Worm (Caenorhabditis elegans) whole organism, mixed stage, embryonic: Measurements from ENCODE around the gene sri-1.
"Not testable (repeated sequence)": the region's sequence is repeated elsewhere in the genome, so short reads cannot be mapped to it uniquely, and the experiment has no call there.

ENCODE experiments used
- M03D4.4 ChIP-seq: sonication (generic microtip); optimal IDR thresholded peaks from 2 replicates; lab custom pipeline; 2017; ENCODE audit warnings: mild to moderate bottlenecking, missing genetic modification characterization, missing compliant biosample characterization
- bed-3 ChIP-seq: fragments of 200-800 bp; sonication (Bioruptor generic); optimal IDR thresholded peaks from 3 replicates; lab custom pipeline; 2018; ENCODE audit warnings: mild to moderate bottlenecking, missing genetic modification characterization, moderate library complexity, missing compliant biosample characterization
- blmp-1 ChIP-seq: fragments of 150-350 bp; optimal IDR thresholded peaks from 2 replicates; lab custom pipeline; 2014; ENCODE audit warnings: missing biosample characterization, missing genetic modification characterization
- ceh-39 ChIP-seq: fragments of 150-350 bp; optimal IDR thresholded peaks from 2 replicates; lab custom pipeline; 2014; ENCODE audit warnings: missing biosample characterization, missing genetic modification characterization
- ceh-83 ChIP-seq: fragments of 200-800 bp; sonication (Bioruptor generic); optimal IDR thresholded peaks from 2 replicates; lab custom pipeline; 2018; ENCODE audit warnings: mild to moderate bottlenecking, missing genetic modification characterization, missing compliant biosample characterization
- ces-1 ChIP-seq: fragments of 150-350 bp; optimal IDR thresholded peaks from 2 replicates; lab custom pipeline; 2014; ENCODE audit warnings: missing biosample characterization, missing genetic modification reagents, missing genetic modification characterization
- cnd-1 ChIP-seq: fragments of 200-800 bp; sonication (Bioruptor generic); optimal IDR thresholded peaks from 2 replicates; lab custom pipeline; 2018; ENCODE audit warnings: mild to moderate bottlenecking, missing genetic modification characterization, missing compliant biosample characterization
- drap-1 ChIP-seq: fragments of 200-800 bp; sonication (Bioruptor generic); optimal IDR thresholded peaks from 3 replicates; lab custom pipeline; 2018; ENCODE audit warnings: mild to moderate bottlenecking, missing genetic modification characterization, missing compliant biosample characterization
- elt-1 ChIP-seq: sonication (generic microtip); optimal IDR thresholded peaks from 2 replicates; lab custom pipeline; 2017; ENCODE audit warnings: missing genetic modification characterization, mild to moderate bottlenecking, missing compliant biosample characterization, antibody characterized with exemption, moderate library complexity, borderline replicate concordance; ENCODE audit not compliant: insufficient read depth
- ham-2 ChIP-seq: fragments of 200-800 bp; sonication (Bioruptor generic); optimal IDR thresholded peaks from 2 replicates; lab custom pipeline; 2018; ENCODE audit warnings: mild to moderate bottlenecking, missing genetic modification characterization, missing compliant biosample characterization
- hlh-1 ChIP-seq: fragments of 150-350 bp; optimal IDR thresholded peaks from 2 replicates; lab custom pipeline; 2014; ENCODE audit warnings: missing biosample characterization, missing genetic modification reagents, missing genetic modification characterization
- lin-13 ChIP-seq: fragments of 150-350 bp; optimal IDR thresholded peaks from 2 replicates; lab custom pipeline; 2014; ENCODE audit warnings: missing biosample characterization, missing genetic modification characterization
- lin-32 ChIP-seq: fragments of 200-800 bp; sonication (Bioruptor generic); optimal IDR thresholded peaks from 2 replicates; lab custom pipeline; 2018; ENCODE audit warnings: mild to moderate bottlenecking, missing genetic modification characterization, missing compliant biosample characterization
- lsy-2 ChIP-seq: fragments of 150-350 bp; optimal IDR thresholded peaks from 2 replicates; lab custom pipeline; 2014; ENCODE audit warnings: missing biosample characterization, missing genetic modification characterization
- mab-5 ChIP-seq: fragments of 150-350 bp; optimal IDR thresholded peaks from 2 replicates; lab custom pipeline; 2014; ENCODE audit warnings: missing biosample characterization, missing genetic modification characterization
- mep-1 ChIP-seq: fragments of 150-350 bp; optimal IDR thresholded peaks from 2 replicates; lab custom pipeline; 2017; ENCODE audit warnings: missing biosample characterization, missing genetic modification reagents, missing genetic modification characterization, inconsistent platforms
- mls-2 ChIP-seq: sonication (generic microtip); optimal IDR thresholded peaks from 2 replicates; lab custom pipeline; 2016; ENCODE audit warnings: mild to moderate bottlenecking, missing genetic modification characterization, moderate library complexity, missing compliant biosample characterization
- nhr-12 ChIP-seq: fragments of 150-350 bp; optimal IDR thresholded peaks from 2 replicates; lab custom pipeline; 2014; ENCODE audit warnings: missing biosample characterization, missing genetic modification characterization
- nhr-2 ChIP-seq: fragments of 150-350 bp; optimal IDR thresholded peaks from 2 replicates; lab custom pipeline; 2014; ENCODE audit warnings: missing biosample characterization, missing genetic modification characterization
- nhr-237 ChIP-seq: fragments of 150-350 bp; optimal IDR thresholded peaks from 2 replicates; lab custom pipeline; 2014; ENCODE audit warnings: missing biosample characterization, missing genetic modification characterization
- nhr-28 ChIP-seq: fragments of 150-350 bp; optimal IDR thresholded peaks from 2 replicates; lab custom pipeline; 2014; ENCODE audit warnings: missing biosample characterization, missing genetic modification characterization
- nhr-76 ChIP-seq: sonication (generic microtip); optimal IDR thresholded peaks from 2 replicates; lab custom pipeline; 2017; ENCODE audit warnings: missing biosample characterization, missing genetic modification characterization
- pha-4 ChIP-seq: fragments of 150-350 bp; optimal IDR thresholded peaks from 2 replicates; lab custom pipeline; 2018; ENCODE audit warnings: missing biosample characterization, missing genetic modification reagents, missing genetic modification characterization
- sem-2 ChIP-seq: fragments of 200-800 bp; sonication (Bioruptor generic); optimal IDR thresholded peaks from 2 replicates; lab custom pipeline; 2018; ENCODE audit warnings: mild to moderate bottlenecking, missing genetic modification characterization, missing compliant biosample characterization
- sptf-1 ChIP-seq: sonication (generic microtip); optimal IDR thresholded peaks from 2 replicates; lab custom pipeline; 2017; ENCODE audit warnings: mild to moderate bottlenecking, missing genetic modification characterization, moderate library complexity, missing compliant biosample characterization
- tbx-8 ChIP-seq: fragments of 200-800 bp; sonication (Bioruptor generic); optimal IDR thresholded peaks from 2 replicates; lab custom pipeline; 2018; ENCODE audit warnings: mild to moderate bottlenecking, missing genetic modification characterization, moderate library complexity, missing compliant biosample characterization
- unc-120 ChIP-seq: sonication (generic microtip); optimal IDR thresholded peaks from 2 replicates; lab custom pipeline; 2017; ENCODE audit warnings: missing genetic modification characterization, missing compliant biosample characterization; ENCODE audit not compliant: poor library complexity, severe bottlenecking
- unc-39 ChIP-seq: fragments of 150-350 bp; optimal IDR thresholded peaks from 2 replicates; lab custom pipeline; 2014; ENCODE audit warnings: missing biosample characterization, missing genetic modification characterization
- unc-62 ChIP-seq: fragments of 150-350 bp; optimal IDR thresholded peaks from 2 replicates; lab custom pipeline; 2014; ENCODE audit warnings: missing biosample characterization, missing genetic modification reagents, missing genetic modification characterization
- zip-8 ChIP-seq: fragments of 150-350 bp; optimal IDR thresholded peaks from 2 replicates; lab custom pipeline; 2014; ENCODE audit warnings: missing biosample characterization, missing genetic modification characterization
- ztf-11 ChIP-seq: fragments of 150-350 bp; optimal IDR thresholded peaks from 2 replicates; lab custom pipeline; 2014; ENCODE audit warnings: missing biosample characterization, missing genetic modification characterization

sri-1 gene

ce11 chrV:15929882-15930281, 37.6 kb downstream of the sri-1 start, which contains the start of gene srbc-77:
TSS of gene srbc-77 (plus strand) at chrV:15930182.
- not testable (repeated sequence) for TF ChIP-seq ces-1 (GFP tag; lab: Kevin White, UChicago); mep-1; ztf-11

DNA sequence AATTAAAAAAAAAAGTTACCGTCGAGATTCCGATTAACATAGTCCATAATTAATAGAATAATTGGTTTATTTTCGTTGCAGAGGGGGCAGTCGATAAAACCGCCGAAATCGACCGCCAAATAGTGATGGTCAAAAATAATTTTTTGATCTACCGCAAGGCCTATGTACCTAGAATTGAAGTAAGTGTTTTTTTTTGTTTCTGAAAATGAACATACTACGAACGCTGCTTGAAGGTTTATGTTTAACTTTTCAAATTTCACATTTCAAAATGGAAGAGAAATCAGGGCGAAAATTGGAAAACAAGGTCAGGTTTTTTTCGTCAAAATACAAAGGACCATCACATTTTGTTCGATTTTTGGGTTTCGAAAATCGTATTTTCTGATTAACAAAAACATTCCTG, 39.1 kb downstream of the sri-1 start, which contains the start of gene pzf-1:
Gene pzf-1 (minus strand): TSS at position 101 of the 400 bp plus-strand sequence.
- no peak for TF ChIP-seq nhr-28 (tag; lab: Kevin White, UChicago)
- TF ChIP-seq ceh-83, result no peak
- no peak for TF ChIP-seq lsy-2 (tag; lab: Kevin White, UChicago)
- TF ChIP-seq mls-2, result no peak
- TF ChIP-seq M03D4.4 (tag; lab: Kevin White, UChicago), result no peak
- TF ChIP-seq zip-8, result no peak
- no peak for TF ChIP-seq cnd-1
- TF ChIP-seq drap-1 (GFP tag; lab: Kevin White, UChicago), result no peak
- TF ChIP-seq lin-32, result no peak
- TF ChIP-seq ztf-11, result no peak

ce11 chrV:15924307-15924706, 43.1 kb downstream of the sri-1 start, which contains the start of gene nhr-108:
TSS of gene nhr-108 (minus strand) at chrV:15924472.
- TF ChIP-seq nhr-28 (tag; lab: Kevin White, UChicago) (no peak), blmp-1 (tag; lab: Kevin White, UChicago) (no peak), mab-5 (tag; lab: Kevin White, UChicago) (no peak), sem-2 (no peak), ceh-39 (no peak), lin-32 (no peak), ceh-83 (no peak), hlh-1 (tag; lab: Kevin White, UChicago) (no peak), cnd-1 (no peak), M03D4.4 (tag; lab: Kevin White, UChicago) (no peak)

- TF ChIP-seq lin-13 (tag; lab: Kevin White, UChicago), result no peak
- no peak for TF ChIP-seq ztf-11
- TF ChIP-seq nhr-76 (tag; lab: Kevin White, UChicago), result no peak
- TF ChIP-seq unc-120, result no peak
- TF ChIP-seq nhr-2 (tag; lab: Kevin White, UChicago), result no peak
- TF ChIP-seq mls-2, result no peak
- no peak for TF ChIP-seq bed-3
- no peak for TF ChIP-seq mep-1
- no peak for TF ChIP-seq nhr-237 (tag; lab: Kevin White, UChicago)
- no peak for TF ChIP-seq nhr-12 (tag; lab: Kevin White, UChicago)
- TF ChIP-seq sptf-1 (tag; lab: Kevin White, UChicago), result no peak
- no peak for TF ChIP-seq mab-5 (tag; lab: Kevin White, UChicago)
- no peak for TF ChIP-seq drap-1 (GFP tag; lab: Kevin White, UChicago)
Observed at ce11 chrV:15922979-15923378, 44.5 kb downstream of the sri-1 start, which contains the start of gene F35E8.13. TSS of gene F35E8.13 (plus strand) at chrV:15923279.

- TF ChIP-seq pha-4 (tag; lab: Kevin White, UChicago) (no peak), nhr-12 (tag; lab: Kevin White, UChicago) (no peak), lin-13 (tag; lab: Kevin White, UChicago) (no peak), drap-1 (GFP tag; lab: Kevin White, UChicago) (no peak), mep-1 (no peak), unc-39 (tag; lab: Kevin White, UChicago) (no peak), M03D4.4 (tag; lab: Kevin White, UChicago) (no peak), nhr-76 (tag; lab: Kevin White, UChicago) (no peak), elt-1 (no peak), ztf-11 (no peak), unc-62 (no peak)
Observed at ce11 chrV:15921102-15921501, 46.3 kb downstream of the sri-1 start, which contains the start of gene cdr-1. TSS of gene cdr-1 (plus strand) at chrV:15921309.

- TF ChIP-seq drap-1 (GFP tag; lab: Kevin White, UChicago), result no peak
- TF ChIP-seq ceh-83, result no peak
- no peak for TF ChIP-seq nhr-12 (tag; lab: Kevin White, UChicago)
- no peak for TF ChIP-seq elt-1
- TF ChIP-seq mab-5 (tag; lab: Kevin White, UChicago), result no peak
- no peak for TF ChIP-seq zip-8
- no peak for TF ChIP-seq nhr-237 (tag; lab: Kevin White, UChicago)
- TF ChIP-seq ham-2 (GFP tag; lab: Kevin White, UChicago), result no peak
- no peak for TF ChIP-seq lin-32
- no peak for TF ChIP-seq pha-4 (tag; lab: Kevin White, UChicago)
- TF ChIP-seq nhr-76 (tag; lab: Kevin White, UChicago), result no peak
- no peak for TF ChIP-seq tbx-8 (GFP tag; lab: Kevin White, UChicago)
- no peak for TF ChIP-seq unc-39 (tag; lab: Kevin White, UChicago)
- no peak for TF ChIP-seq blmp-1 (tag; lab: Kevin White, UChicago)
Observed at ce11 chrV:15920273-15920672, 47.2 kb downstream of the sri-1 start, which contains the start of gene F35E8.10. TSS of gene F35E8.10 (minus strand) at chrV:15920373.
